Fruit fly (Drosophila melanogaster): ENCODE measurements around the gene CG14195.

Gene CG14195

DNA sequence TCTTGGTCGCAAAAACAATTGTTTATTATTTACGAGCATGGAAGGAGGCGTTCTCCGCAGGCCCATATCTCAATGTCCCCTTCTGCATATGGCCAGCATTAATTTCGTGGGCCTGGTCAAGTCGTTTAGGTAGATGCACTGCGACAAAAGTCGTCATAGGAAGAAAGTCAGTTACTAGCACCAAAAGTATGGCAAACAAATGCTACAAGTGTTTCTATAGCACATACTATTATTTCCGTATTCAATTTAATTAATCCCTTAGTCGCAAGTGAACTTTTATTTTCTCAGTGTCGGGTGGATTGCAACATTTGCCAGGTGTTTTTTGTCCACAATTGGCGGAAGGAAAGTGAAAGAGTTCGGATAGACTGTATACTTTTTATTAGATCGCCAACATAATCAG lies 38.9 kb downstream of the CG14195 start (continued):
- no peak for TF ChIP-seq Blimp-1 (GFP tag; optimal IDR thresholded peaks at IDR 0.05)
- peak; percentile 58 for TF ChIP-seq achi (GFP tag; optimal IDR thresholded peaks at IDR 0.05)
- peak; percentile 35; the same call in 1 of the 2 replicates for TF ChIP-seq Gug (GFP tag; IDR thresholded peaks at IDR 0.05)
- TF ChIP-seq CG16779 (tag; optimal IDR thresholded peaks at IDR 0.05), result no peak
- no peak for TF ChIP-seq dac (GFP tag; optimal IDR thresholded peaks at IDR 0.05)
- no peak for TF ChIP-seq Ets21C (GFP tag; optimal IDR thresholded peaks at IDR 0.05)
- no peak for TF ChIP-seq CG9139 (GFP tag; optimal IDR thresholded peaks at IDR 0.05)
- TF ChIP-seq CG3919 (GFP tag; optimal IDR thresholded peaks at IDR 0.05), result peak; percentile 61
- peak; percentile 53 for TF ChIP-seq acj6 (GFP tag; optimal IDR thresholded peaks at IDR 0.05)
- TF ChIP-seq CG11902 (GFP tag; optimal IDR thresholded peaks at IDR 0.05), result no peak
- TF ChIP-seq CG6163 (GFP tag; IDR thresholded peaks at IDR 0.05), result peak; percentile 62
- 0 out of 2 replicates have a peak, but pooled peaks have one; percentile 13 for TF ChIP-seq CG11294 (GFP tag; IDR thresholded peaks at IDR 0.05)
- TF ChIP-seq CG34406 (GFP tag; optimal IDR thresholded peaks at IDR 0.05), result no peak
- TF ChIP-seq fkh (GFP tag; optimal IDR thresholded peaks at IDR 0.05), result no peak
- peak; percentile 48 for TF ChIP-seq OdsH (GFP tag; optimal IDR thresholded peaks at IDR 0.05)
- peak; percentile 52 for TF ChIP-seq CG32006 (GFP tag; optimal IDR thresholded peaks at IDR 0.05)
- TF ChIP-seq Lpt (GFP tag; optimal IDR thresholded peaks at IDR 0.05), result peak; percentile 41
- TF ChIP-seq spab (GFP tag; optimal IDR thresholded peaks at IDR 0.05), result peak; percentile 49
- TF ChIP-seq cyc (GFP tag; optimal IDR thresholded peaks at IDR 0.05), result peak; percentile 13
- TF ChIP-seq pdm3 (GFP tag; optimal IDR thresholded peaks at IDR 0.05), result peak; percentile 60
- peak; percentile 39 for TF ChIP-seq net (GFP tag; optimal IDR thresholded peaks at IDR 0.05)
- TF ChIP-seq fd85E (GFP tag; optimal IDR thresholded peaks at IDR 0.05), result no peak
- peak; percentile 58 for TF ChIP-seq CG3032 (tag; optimal IDR thresholded peaks at IDR 0.05)
- TF ChIP-seq CG6808 (GFP tag; optimal IDR thresholded peaks at IDR 0.05), result peak; percentile 41
- TF ChIP-seq ss (GFP tag; optimal IDR thresholded peaks at IDR 0.05), result peak; percentile 39
- TF ChIP-seq Hr4 (GFP tag; optimal IDR thresholded peaks at IDR 0.05), result peak; percentile 58
- TF ChIP-seq CG4318 (GFP tag; optimal IDR thresholded peaks at IDR 0.05), result peak; percentile 1
- TF ChIP-seq Sox102F (GFP tag; optimal IDR thresholded peaks at IDR 0.05), result no peak
- peak; percentile 16 for TF ChIP-seq lz (GFP tag; optimal IDR thresholded peaks at IDR 0.05)
- no peak for TF ChIP-seq vri (GFP tag; optimal IDR thresholded peaks at IDR 0.05)
- peak; percentile 34 for TF ChIP-seq CG31627 (GFP tag; optimal IDR thresholded peaks at IDR 0.05)
- peak; percentile 32 for TF ChIP-seq topi (GFP tag; optimal IDR thresholded peaks at IDR 0.05)
- TF ChIP-seq esn (GFP tag; optimal IDR thresholded peaks at IDR 0.05), result no peak
- TF ChIP-seq Met (GFP tag; optimal IDR thresholded peaks at IDR 0.05), result peak; percentile 27
- no peak for TF ChIP-seq CG11762 (GFP tag; optimal IDR thresholded peaks at IDR 0.05; ENCODE audit: insufficient read depth)
- TF ChIP-seq Smox (GFP tag; optimal IDR thresholded peaks at IDR 0.05), result no peak
- TF ChIP-seq CG8319 (GFP tag; optimal IDR thresholded peaks at IDR 0.05), result no peak
- TF ChIP-seq CG10669 (GFP tag; optimal IDR thresholded peaks at IDR 0.05), result peak; percentile 62
- peak; percentile 20 to 31 for TF ChIP-seq salr (GFP tag; optimal IDR thresholded peaks at IDR 0.05)
- TF ChIP-seq Sox15 (GFP tag; optimal IDR thresholded peaks at IDR 0.05), result no peak
- peak; percentile 39 for TF ChIP-seq Sox14 (GFP tag; optimal IDR thresholded peaks at IDR 0.05)

DNA sequence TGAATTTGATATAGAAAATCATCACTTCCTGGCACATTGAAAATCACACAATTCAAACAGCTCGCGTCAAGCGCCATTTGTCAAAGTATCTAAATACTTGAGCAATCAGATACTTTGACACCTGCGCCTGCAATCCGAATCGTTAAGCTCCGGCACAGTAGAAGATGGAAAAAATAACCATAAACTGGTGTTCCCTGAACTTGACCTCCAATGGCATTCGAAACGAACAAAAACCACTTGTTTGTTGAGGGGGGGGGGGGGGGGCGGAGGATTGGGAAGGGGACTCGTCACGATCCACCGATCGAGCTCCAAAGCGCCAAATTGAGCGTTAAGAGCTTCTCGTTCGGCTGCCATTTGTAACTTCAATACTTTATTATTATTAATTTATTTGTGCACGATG lies 40.0 kb downstream of the CG14195 start:
- TF ChIP-seq CG6808 (GFP tag; optimal IDR thresholded peaks at IDR 0.05), result no peak
- no peak for TF ChIP-seq CG16779 (tag; optimal IDR thresholded peaks at IDR 0.05)
- no peak for TF ChIP-seq CG34406 (GFP tag; optimal IDR thresholded peaks at IDR 0.05)

Measured in whole organism, prepupa.